Worm (Caenorhabditis elegans) whole organism, L2 larva: ENCODE data around the gene mlp-1.
A peak's percentile ranks its signal among the peaks of the same experiment; 100 is the strongest.

Source experiments
- C34F6.9 ChIP-seq: fragments of 150-350 bp; optimal IDR thresholded peaks from 2 replicates; lab custom pipeline; 2014; ENCODE audit warnings: missing biosample characterization, missing genetic modification characterization
- F13H6.1 ChIP-seq: sonication (generic microtip); optimal IDR thresholded peaks from 2 replicates; lab custom pipeline; 2016; ENCODE audit warnings: missing genetic modification characterization, missing compliant biosample characterization
- R02D3.7 ChIP-seq: fragments of 150-350 bp; optimal IDR thresholded peaks from 2 replicates; lab custom pipeline; 2014; ENCODE audit warnings: missing biosample characterization, missing genetic modification characterization
- Y55F3AM.14 ChIP-seq: fragments of 200-800 bp; sonication (Bioruptor generic); optimal IDR thresholded peaks from 2 replicates; lab custom pipeline; 2018; ENCODE audit warnings: mild to moderate bottlenecking, missing genetic modification characterization, missing compliant biosample characterization
- alr-1 ChIP-seq: fragments of 150-350 bp; optimal IDR thresholded peaks from 2 replicates; lab custom pipeline; 2014; ENCODE audit warnings: missing biosample characterization, missing genetic modification characterization
- aly-2 ChIP-seq: fragments of 150-350 bp; optimal IDR thresholded peaks from 2 replicates; lab custom pipeline; 2014; ENCODE audit warnings: missing biosample characterization, missing genetic modification characterization
- blmp-1 ChIP-seq: sonication (generic microtip); optimal IDR thresholded peaks from 2 replicates; lab custom pipeline; 2017; ENCODE audit warnings: missing genetic modification characterization, mild to moderate bottlenecking, missing compliant biosample characterization, antibody characterized with exemption, moderate library complexity; ENCODE audit not compliant: insufficient read depth
- ceh-16 ChIP-seq: fragments of 150-350 bp; optimal IDR thresholded peaks from 2 replicates; lab custom pipeline; 2014; ENCODE audit warnings: missing biosample characterization, missing genetic modification characterization
- ceh-82 ChIP-seq: fragments of 150-350 bp; optimal IDR thresholded peaks from 2 replicates; lab custom pipeline; 2014; ENCODE audit warnings: missing biosample characterization, missing genetic modification characterization
- crh-2 ChIP-seq: sonication (generic microtip); optimal IDR thresholded peaks from 2 replicates; lab custom pipeline; 2017; ENCODE audit warnings: missing biosample characterization, missing genetic modification characterization
- dmd-4 ChIP-seq: sonication (generic microtip); optimal IDR thresholded peaks from 2 replicates; lab custom pipeline; 2017; ENCODE audit warnings: missing biosample characterization, missing genetic modification characterization
- elt-3 ChIP-seq: sonication (generic microtip); optimal IDR thresholded peaks from 2 replicates; lab custom pipeline; 2017; ENCODE audit warnings: missing biosample characterization, missing genetic modification characterization
- fos-1 ChIP-seq: fragments of 150-350 bp; optimal IDR thresholded peaks from 2 replicates; lab custom pipeline; 2014; ENCODE audit warnings: missing biosample characterization, missing genetic modification characterization
- gmeb-1 ChIP-seq: fragments of 150-350 bp; optimal IDR thresholded peaks from 2 replicates; lab custom pipeline; 2014; ENCODE audit warnings: missing biosample characterization, missing genetic modification characterization
- lin-13 ChIP-seq: fragments of 150-350 bp; optimal IDR thresholded peaks from 2 replicates; lab custom pipeline; 2014; ENCODE audit warnings: missing biosample characterization, missing genetic modification reagents, missing genetic modification characterization
- lsy-2 ChIP-seq, 2 experiments: fragments of 150-350 bp in 1 of 2; sonication (generic microtip) in 1 of 2; optimal IDR thresholded peaks; 2 replicates each; lab custom pipeline; 2014 to 2017; ENCODE audit warnings: missing biosample characterization in 2 of 2, missing genetic modification characterization in 2 of 2
- mdl-1 ChIP-seq, 2 experiments: fragments of 150-350 bp in 1 of 2; sonication (generic microtip) in 1 of 2; optimal IDR thresholded peaks; 2 replicates each; lab custom pipeline; 2017; ENCODE audit warnings: missing biosample characterization in 2 of 2, missing genetic modification characterization in 2 of 2
- nhr-10 ChIP-seq: sonication (generic microtip); optimal IDR thresholded peaks from 2 replicates; lab custom pipeline; 2017; ENCODE audit warnings: missing biosample characterization, missing genetic modification characterization
- nhr-12 ChIP-seq: fragments of 150-350 bp; optimal IDR thresholded peaks from 2 replicates; lab custom pipeline; 2014; ENCODE audit warnings: missing biosample characterization, missing genetic modification characterization
- nhr-129 ChIP-seq: fragments of 150-350 bp; optimal IDR thresholded peaks from 2 replicates; lab custom pipeline; 2014; ENCODE audit warnings: missing biosample characterization, missing genetic modification characterization
- nhr-21 ChIP-seq: fragments of 150-350 bp; optimal IDR thresholded peaks from 2 replicates; lab custom pipeline; 2014; ENCODE audit warnings: missing biosample characterization, missing genetic modification characterization
- nhr-237 ChIP-seq: fragments of 150-350 bp; optimal IDR thresholded peaks from 2 replicates; lab custom pipeline; 2014; ENCODE audit warnings: missing biosample characterization, missing genetic modification characterization
- nhr-25 ChIP-seq: fragments of 150-350 bp; sonication (generic microtip); optimal IDR thresholded peaks from 3 replicates; lab custom pipeline; 2014; ENCODE audit warnings: missing biosample characterization, missing genetic modification characterization
- nhr-6 ChIP-seq: fragments of 150-350 bp; optimal IDR thresholded peaks from 2 replicates; lab custom pipeline; 2014; ENCODE audit warnings: missing biosample characterization, missing genetic modification characterization
- nhr-77 ChIP-seq: fragments of 150-350 bp; optimal IDR thresholded peaks from 2 replicates; lab custom pipeline; 2014; ENCODE audit warnings: missing biosample characterization, missing genetic modification characterization
- peb-1 ChIP-seq: fragments of 150-350 bp; optimal IDR thresholded peaks from 2 replicates; lab custom pipeline; 2014; ENCODE audit warnings: missing biosample characterization, missing genetic modification characterization
- sem-4 ChIP-seq: fragments of 150-350 bp; optimal IDR thresholded peaks from 2 replicates; lab custom pipeline; 2014; ENCODE audit warnings: missing biosample characterization, missing genetic modification reagents, missing genetic modification characterization
- skn-1 ChIP-seq: sonication (generic microtip); optimal IDR thresholded peaks from 2 replicates; lab custom pipeline; 2017; ENCODE audit warnings: missing biosample characterization, missing genetic modification characterization
- sma-9 ChIP-seq, 2 experiments: fragments of 150-350 bp in 1 of 2; sonication (generic microtip) in 1 of 2; optimal IDR thresholded peaks; 2 replicates each; lab custom pipeline; 2014 to 2016; ENCODE audit warnings: missing genetic modification characterization in 2 of 2, mild to moderate bottlenecking in 1 of 2, missing biosample characterization in 1 of 2, missing compliant biosample characterization in 1 of 2, missing genetic modification reagents in 1 of 2, moderate library complexity in 1 of 2
- snpc-4 ChIP-seq: fragments of 150-350 bp; optimal IDR thresholded peaks from 2 replicates; lab custom pipeline; 2014; ENCODE audit warnings: missing biosample characterization, missing genetic modification characterization
- unc-39 ChIP-seq: fragments of 150-350 bp; optimal IDR thresholded peaks from 2 replicates; lab custom pipeline; 2014; ENCODE audit warnings: missing biosample characterization, missing genetic modification characterization
- unc-55 ChIP-seq: fragments of 150-350 bp; sonication (generic microtip); optimal IDR thresholded peaks from 3 replicates; lab custom pipeline; 2014; ENCODE audit warnings: missing biosample characterization, missing genetic modification reagents, missing genetic modification characterization
- unc-62 ChIP-seq: fragments of 150-350 bp; optimal IDR thresholded peaks from 2 replicates; lab custom pipeline; 2014; ENCODE audit warnings: missing biosample characterization, missing genetic modification reagents, missing genetic modification characterization
- zag-1 ChIP-seq: fragments of 150-350 bp; optimal IDR thresholded peaks from 2 replicates; lab custom pipeline; 2014; ENCODE audit warnings: missing biosample characterization, missing genetic modification characterization
- ztf-1 ChIP-seq: fragments of 200-800 bp; sonication (Bioruptor generic); conservative IDR thresholded peaks from 2 replicates; pipeline ENCODE4 v1.3.6; 2022; ENCODE audit warnings: missing genetic modification characterization, missing compliant biosample characterization

Gene mlp-1

DNA sequence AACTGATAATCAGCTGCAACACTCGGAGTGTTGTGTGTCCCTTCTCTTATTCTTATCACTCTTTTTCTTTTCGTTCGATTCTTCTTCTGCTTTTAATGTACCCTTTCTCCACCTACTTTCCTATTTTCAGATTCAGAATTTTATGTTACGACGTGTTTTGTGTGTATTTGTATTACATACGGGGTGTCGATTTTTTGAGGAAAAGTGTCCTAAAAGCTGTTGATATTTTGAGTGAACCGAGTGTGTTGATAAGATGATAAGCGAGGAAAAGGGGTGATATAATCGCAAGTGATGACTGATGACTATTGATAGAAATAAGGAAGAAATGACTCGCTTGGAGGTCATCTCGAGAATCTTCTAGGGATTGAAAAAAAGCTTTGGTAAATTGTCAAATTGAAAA is 6.6 kb upstream of the mlp-1 start:
- no peak for TF ChIP-seq sem-4 (tag; lab: Kevin White, UChicago)
- no peak for TF ChIP-seq peb-1
- no peak for TF ChIP-seq alr-1 (tag; lab: Kevin White, UChicago)
- peak; percentile 95 for TF ChIP-seq fos-1
- TF ChIP-seq gmeb-1 (tag; lab: Kevin White, UChicago) = peak; percentile 2
- no peak for TF ChIP-seq dmd-4 (tag; lab: Kevin White, UChicago)
- TF ChIP-seq skn-1 (tag; lab: Kevin White, UChicago) = peak; percentile 68
- TF ChIP-seq aly-2 (tag; lab: Kevin White, UChicago) = no peak

DNA sequence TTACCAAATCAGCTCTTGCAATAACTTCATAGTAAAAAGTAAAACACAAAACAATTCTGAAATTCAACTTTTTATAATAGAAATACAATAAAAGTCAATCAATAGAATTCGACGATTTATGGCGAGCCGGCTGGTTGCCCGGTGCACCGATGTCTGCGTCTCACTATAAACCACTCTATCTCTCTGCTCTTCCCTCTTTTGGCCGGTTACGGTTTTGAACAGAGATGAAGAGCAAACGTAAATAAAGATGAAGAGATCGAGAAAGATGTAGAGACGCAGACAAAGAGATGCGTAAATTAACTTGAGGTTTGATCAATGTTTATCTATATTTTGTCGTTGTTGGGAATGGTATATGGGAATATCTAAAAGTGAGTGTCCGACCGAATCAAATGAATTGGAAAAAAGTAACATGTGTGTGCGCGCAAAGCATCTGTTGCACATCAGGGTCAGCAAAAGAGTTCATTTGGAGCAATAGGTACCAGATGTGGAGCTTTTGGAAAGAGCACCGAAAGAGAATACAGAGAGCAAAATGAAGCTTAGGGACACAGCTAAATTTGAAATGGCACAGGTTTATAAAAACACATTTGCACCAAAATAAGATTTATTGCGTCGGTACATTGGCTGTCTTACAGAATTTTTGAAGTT is 5.5 kb upstream of the mlp-1 start:
- TF ChIP-seq sma-9 (GFP tag; optimal IDR thresholded peaks at IDR 0.05; lab: Kevin White, UChicago) (peak; percentile 8), sma-9 (tag; optimal IDR thresholded peaks at IDR 0.05; lab: Kevin White, UChicago) (no peak), nhr-6 (tag; lab: Kevin White, UChicago) (no peak), blmp-1 (tag; lab: Kevin White, UChicago) (no peak), zag-1 (tag; lab: Kevin White, UChicago) (no peak), nhr-21 (tag; lab: Kevin White, UChicago) (no peak), R02D3.7 (no peak), C34F6.9 (tag; lab: Kevin White, UChicago) (no peak), F13H6.1 (tag; lab: Kevin White, UChicago) (peak; percentile 29)
- TF ChIP-seq, all 48 proteins: peak for 2

- no peak for TF ChIP-seq skn-1 (tag; lab: Kevin White, UChicago)
- no peak for TF ChIP-seq unc-55 (GFP tag; lab: Kevin White, UChicago)
- no peak for TF ChIP-seq mdl-1 (tag; optimal IDR thresholded peaks at IDR 0.05; lab: Kevin White, UChicago)
- TF ChIP-seq nhr-77 (tag; lab: Kevin White, UChicago) = no peak
- TF ChIP-seq nhr-129 (tag; lab: Kevin White, UChicago) = peak; percentile 4
- TF ChIP-seq C34F6.9 (tag; lab: Kevin White, UChicago) = no peak
Observed at ce11 chrIII:5976021-5976420, 1.2 kb upstream of the mlp-1 start.

DNA sequence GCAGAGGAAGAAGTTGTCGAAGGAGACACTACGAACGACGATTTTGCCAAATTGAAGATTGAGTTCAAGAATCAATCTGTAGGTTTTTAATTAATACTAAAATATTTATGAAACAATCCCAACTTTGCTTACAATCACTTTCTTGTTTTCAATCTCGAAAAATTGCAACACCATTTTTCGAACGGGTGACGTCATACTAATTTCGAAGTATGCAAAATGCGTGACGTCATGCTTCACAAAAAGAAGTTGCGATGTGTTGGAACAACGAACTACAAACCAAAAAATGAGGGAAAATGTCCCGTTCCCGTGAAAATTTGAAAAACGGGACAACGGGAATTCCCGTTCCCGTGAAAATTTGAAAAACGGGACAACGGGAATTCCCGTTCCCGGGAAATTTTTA is 7.2 kb downstream of the mlp-1 start:
- TF ChIP-seq alr-1 (tag; lab: Kevin White, UChicago) (no peak), nhr-10 (no peak), nhr-12 (tag; lab: Kevin White, UChicago) (no peak), lin-13 (GFP tag; lab: Kevin White, UChicago) (no peak), elt-3 (tag; lab: Kevin White, UChicago) (no peak), crh-2 (tag; lab: Kevin White, UChicago) (no peak), ceh-16 (tag; lab: Kevin White, UChicago) (no peak), ceh-82 (no peak), blmp-1 (tag; lab: Kevin White, UChicago) (no peak), nhr-237 (tag; lab: Kevin White, UChicago) (no peak), unc-39 (no peak), sma-9 (GFP tag; optimal IDR thresholded peaks at IDR 0.05; lab: Kevin White, UChicago) (no peak), sma-9 (tag; optimal IDR thresholded peaks at IDR 0.05; lab: Kevin White, UChicago) (no peak), nhr-6 (tag; lab: Kevin White, UChicago) (no peak), snpc-4 (tag; lab: Kevin White, UChicago) (no peak), unc-62 (GFP tag; lab: Kevin White, UChicago) (no peak), gmeb-1 (tag; lab: Kevin White, UChicago) (no peak), Y55F3AM.14 (GFP tag; lab: Kevin White, UChicago) (no peak), nhr-25 (tag; lab: Kevin White, UChicago) (no peak), lsy-2 (tag; optimal IDR thresholded peaks at IDR 0.05; lab: Kevin White, UChicago) (no peak), ztf-1 (no peak)
